Fruit fly (Drosophila melanogaster) whole organism, prepupa: ENCODE data around the gene strat.

Experiments used
- Blimp-1 ChIP-seq: fragments of 200-800 bp; sonication (Bioruptor generic); optimal IDR thresholded peaks from 3 replicates; lab custom pipeline; 2017; ENCODE audit warnings: missing biosample characterization, missing genetic modification characterization, mild to moderate bottlenecking, moderate library complexity, missing genetic modification reagents
- CG10631 ChIP-seq: fragments of 200-800 bp; sonication (Bioruptor generic); optimal IDR thresholded peaks from 2 replicates; lab custom pipeline; 2016; ENCODE audit warnings: missing biosample characterization, missing genetic modification characterization
- CG10669 ChIP-seq: fragments of 200-800 bp; sonication (Bioruptor generic); optimal IDR thresholded peaks from 3 replicates; lab custom pipeline; 2018; ENCODE audit warnings: missing biosample characterization, mild to moderate bottlenecking, missing genetic modification characterization, moderate library complexity
- CG11294 ChIP-seq: fragments of 200-800 bp; sonication (Bioruptor generic); IDR thresholded peaks from 2 replicates; pipeline ENCODE4 v1.3.6; 2022; ENCODE audit warnings: missing biosample characterization, missing genetic modification characterization
- CG11762 ChIP-seq: fragments of 200-800 bp; sonication (Bioruptor generic); optimal IDR thresholded peaks from 3 replicates; lab custom pipeline; 2016; ENCODE audit warnings: missing biosample characterization, missing genetic modification characterization; ENCODE audit not compliant: insufficient read depth
- CG11902 ChIP-seq: fragments of 200-800 bp; sonication (Bioruptor generic); optimal IDR thresholded peaks from 3 replicates; lab custom pipeline; 2016; ENCODE audit warnings: missing biosample characterization, missing genetic modification characterization
- CG15336 ChIP-seq: fragments of 200-800 bp; sonication (Bioruptor generic); IDR thresholded peaks from 2 replicates; pipeline ENCODE4 v1.3.6; 2022; ENCODE audit warnings: missing biosample characterization, missing genetic modification characterization
- CG16779 ChIP-seq: fragments of 200-800 bp; sonication (Bioruptor generic); optimal IDR thresholded peaks from 3 replicates; lab custom pipeline; 2017; ENCODE audit warnings: missing biosample characterization, mild to moderate bottlenecking, missing genetic modification characterization
- CG31627 ChIP-seq: fragments of 200-800 bp; sonication (Bioruptor generic); optimal IDR thresholded peaks from 3 replicates; lab custom pipeline; 2016; ENCODE audit warnings: missing biosample characterization, missing genetic modification characterization
- CG32006 ChIP-seq: fragments of 200-800 bp; sonication (Bioruptor generic); optimal IDR thresholded peaks from 3 replicates; lab custom pipeline; 2017; ENCODE audit warnings: missing biosample characterization, mild to moderate bottlenecking, missing genetic modification characterization
- CG4318 ChIP-seq: fragments of 200-800 bp; sonication (Bioruptor generic); optimal IDR thresholded peaks from 3 replicates; lab custom pipeline; 2017; ENCODE audit warnings: missing biosample characterization, mild to moderate bottlenecking, missing genetic modification characterization
- CG6276 ChIP-seq: fragments of 200-800 bp; sonication (Bioruptor generic); optimal IDR thresholded peaks from 2 replicates; lab custom pipeline; 2017; ENCODE audit warnings: missing biosample characterization, mild to moderate bottlenecking, missing genetic modification characterization
- CG6792 ChIP-seq: fragments of 200-800 bp; sonication (Bioruptor generic); optimal IDR thresholded peaks from 3 replicates; lab custom pipeline; 2016; ENCODE audit warnings: missing biosample characterization, missing genetic modification characterization
- CG6808 ChIP-seq: fragments of 200-800 bp; sonication (Bioruptor generic); optimal IDR thresholded peaks from 3 replicates; lab custom pipeline; 2017; ENCODE audit warnings: missing biosample characterization, missing genetic modification characterization, mild to moderate bottlenecking, moderate library complexity, missing genetic modification reagents
- CG6854 ChIP-seq: fragments of 200-800 bp; sonication (Bioruptor generic); optimal IDR thresholded peaks from 2 replicates; lab custom pipeline; 2017; ENCODE audit warnings: missing biosample characterization, mild to moderate bottlenecking, missing genetic modification characterization
- CG8119 ChIP-seq: fragments of 200-800 bp; sonication (Bioruptor generic); IDR thresholded peaks from 3 replicates; pipeline ENCODE4 v1.3.6; 2022; ENCODE audit warnings: missing biosample characterization, missing genetic modification characterization
- CG8319 ChIP-seq: fragments of 200-800 bp; sonication (Bioruptor generic); optimal IDR thresholded peaks from 3 replicates; lab custom pipeline; 2016; ENCODE audit warnings: missing biosample characterization, missing genetic modification characterization
- CG8632 ChIP-seq: fragments of 200-800 bp; sonication (Bioruptor generic); optimal IDR thresholded peaks from 3 replicates; lab custom pipeline; 2016; ENCODE audit warnings: missing biosample characterization, missing genetic modification characterization
- CG9139 ChIP-seq: fragments of 200-800 bp; sonication (Bioruptor generic); optimal IDR thresholded peaks from 3 replicates; lab custom pipeline; 2017; ENCODE audit warnings: missing biosample characterization, mild to moderate bottlenecking, missing genetic modification characterization
- Eip75B ChIP-seq: fragments of 200-800 bp; sonication (Bioruptor generic); optimal IDR thresholded peaks from 3 replicates; lab custom pipeline; 2016; ENCODE audit warnings: missing biosample characterization, missing genetic modification characterization
- Eip78C ChIP-seq: fragments of 200-800 bp; sonication (Bioruptor generic); peaks from one replicate; lab custom pipeline; 2016; ENCODE audit warnings: missing biosample characterization, missing genetic modification characterization
- Eip93F ChIP-seq: fragments of 200-800 bp; sonication (Bioruptor generic); optimal IDR thresholded peaks from 2 replicates; lab custom pipeline; 2016; ENCODE audit warnings: missing biosample characterization, mild to moderate bottlenecking, missing genetic modification characterization
- Ets21C ChIP-seq: fragments of 200-800 bp; sonication (Bioruptor generic); optimal IDR thresholded peaks from 3 replicates; lab custom pipeline; 2016; ENCODE audit warnings: missing biosample characterization, missing genetic modification characterization
- Ets96B ChIP-seq: fragments of 200-800 bp; optimal IDR thresholded peaks from 2 replicates; lab custom pipeline; 2019; ENCODE audit warnings: missing biosample characterization, mild to moderate bottlenecking, missing genetic modification characterization, moderate library complexity
- Gug ChIP-seq: fragments of 200-800 bp; sonication (Bioruptor generic); IDR thresholded peaks from 2 replicates; pipeline ENCODE4 v1.3.6; 2022; ENCODE audit warnings: missing biosample characterization, missing genetic modification characterization
- Hr38 ChIP-seq: sonication (Bioruptor generic); optimal IDR thresholded peaks from 2 replicates; lab custom pipeline; 2016; ENCODE audit warnings: missing biosample characterization, missing genetic modification characterization
- Hr39 ChIP-seq: fragments of 200-800 bp; sonication (Bioruptor generic); optimal IDR thresholded peaks from 2 replicates; lab custom pipeline; 2016; ENCODE audit warnings: missing biosample characterization, missing genetic modification characterization
- Hr4 ChIP-seq: fragments of 200-800 bp; sonication (Bioruptor generic); optimal IDR thresholded peaks from 3 replicates; lab custom pipeline; 2016; ENCODE audit warnings: missing biosample characterization, missing genetic modification characterization
- Lpt ChIP-seq: fragments of 200-800 bp; sonication (Bioruptor generic); optimal IDR thresholded peaks from 3 replicates; lab custom pipeline; 2016; ENCODE audit warnings: missing biosample characterization, missing genetic modification characterization
- OdsH ChIP-seq: fragments of 200-800 bp; sonication (Bioruptor generic); optimal IDR thresholded peaks from 3 replicates; lab custom pipeline; 2016; ENCODE audit warnings: missing biosample characterization, missing genetic modification characterization
- Smox ChIP-seq: fragments of 200-800 bp; sonication (Bioruptor generic); optimal IDR thresholded peaks from 3 replicates; lab custom pipeline; 2016; ENCODE audit warnings: missing biosample characterization, missing genetic modification characterization
- Sox102F ChIP-seq: fragments of 200-800 bp; sonication (Bioruptor generic); optimal IDR thresholded peaks from 2 replicates; lab custom pipeline; 2016; ENCODE audit warnings: missing biosample characterization, mild to moderate bottlenecking, missing genetic modification characterization
- Sox14 ChIP-seq: fragments of 200-800 bp; sonication (Bioruptor generic); optimal IDR thresholded peaks from 3 replicates; lab custom pipeline; 2016; ENCODE audit warnings: missing biosample characterization, missing genetic modification characterization
- acj6 ChIP-seq: fragments of 200-800 bp; sonication (Bioruptor generic); optimal IDR thresholded peaks from 3 replicates; lab custom pipeline; 2016; ENCODE audit warnings: missing biosample characterization, missing genetic modification characterization
- cyc ChIP-seq: fragments of 200-800 bp; sonication (Bioruptor generic); optimal IDR thresholded peaks from 3 replicates; lab custom pipeline; 2016; ENCODE audit warnings: missing biosample characterization, missing genetic modification characterization
- dac ChIP-seq: fragments of 200-800 bp; sonication (Bioruptor generic); optimal IDR thresholded peaks from 2 replicates; lab custom pipeline; 2017; ENCODE audit warnings: missing biosample characterization, mild to moderate bottlenecking, missing genetic modification characterization
- dsx ChIP-seq: fragments of 200-800 bp; optimal IDR thresholded peaks from 3 replicates; lab custom pipeline; 2019; ENCODE audit warnings: missing biosample characterization, mild to moderate bottlenecking, missing genetic modification characterization, moderate library complexity; ENCODE audit not compliant: poor library complexity, severe bottlenecking
- eg ChIP-seq: fragments of 200-800 bp; sonication (Bioruptor generic); IDR thresholded peaks from 3 replicates; pipeline ENCODE4 v1.3.6; 2022; ENCODE audit warnings: missing biosample characterization, missing genetic modification characterization
- esn ChIP-seq: fragments of 200-800 bp; sonication (Bioruptor generic); optimal IDR thresholded peaks from 2 replicates; lab custom pipeline; 2016; ENCODE audit warnings: missing biosample characterization, mild to moderate bottlenecking, missing genetic modification characterization, moderate library complexity
- fd59A ChIP-seq: fragments of 200-800 bp; sonication (Bioruptor generic); optimal IDR thresholded peaks from 2 replicates; lab custom pipeline; 2017; ENCODE audit warnings: missing biosample characterization, mild to moderate bottlenecking, missing genetic modification characterization, missing genetic modification reagents
- fkh ChIP-seq: fragments of 200-800 bp; sonication (Bioruptor generic); optimal IDR thresholded peaks from 3 replicates; lab custom pipeline; 2017; ENCODE audit warnings: missing biosample characterization, mild to moderate bottlenecking, missing genetic modification characterization, moderate library complexity
- lz ChIP-seq: fragments of 200-800 bp; sonication (Bioruptor generic); optimal IDR thresholded peaks from 3 replicates; lab custom pipeline; 2016; ENCODE audit warnings: missing biosample characterization, missing genetic modification characterization
- salr ChIP-seq, 2 experiments: fragments of 200-800 bp; sonication (Bioruptor generic); optimal IDR thresholded peaks; 3 replicates each; lab custom pipeline; 2016 to 2018; ENCODE audit warnings: missing biosample characterization in 2 of 2, missing genetic modification characterization in 2 of 2, mild to moderate bottlenecking in 1 of 2
- spab ChIP-seq: fragments of 200-800 bp; sonication (Bioruptor generic); optimal IDR thresholded peaks from 2 replicates; lab custom pipeline; 2017; ENCODE audit warnings: missing biosample characterization, mild to moderate bottlenecking, missing genetic modification characterization, missing genetic modification reagents
- ss ChIP-seq, 2 experiments: fragments of 200-800 bp; sonication (Bioruptor generic); optimal IDR thresholded peaks; 2 replicates in 1 of 2; 3 replicates in 1 of 2; lab custom pipeline; 2017 to 2018; ENCODE audit warnings: mild to moderate bottlenecking in 2 of 2, missing biosample characterization in 2 of 2, missing genetic modification characterization in 2 of 2, moderate library complexity in 1 of 2
- vri ChIP-seq: fragments of 200-800 bp; sonication (Bioruptor generic); optimal IDR thresholded peaks from 3 replicates; lab custom pipeline; 2016; ENCODE audit warnings: missing biosample characterization, mild to moderate bottlenecking, missing genetic modification characterization

strat gene

DNA sequence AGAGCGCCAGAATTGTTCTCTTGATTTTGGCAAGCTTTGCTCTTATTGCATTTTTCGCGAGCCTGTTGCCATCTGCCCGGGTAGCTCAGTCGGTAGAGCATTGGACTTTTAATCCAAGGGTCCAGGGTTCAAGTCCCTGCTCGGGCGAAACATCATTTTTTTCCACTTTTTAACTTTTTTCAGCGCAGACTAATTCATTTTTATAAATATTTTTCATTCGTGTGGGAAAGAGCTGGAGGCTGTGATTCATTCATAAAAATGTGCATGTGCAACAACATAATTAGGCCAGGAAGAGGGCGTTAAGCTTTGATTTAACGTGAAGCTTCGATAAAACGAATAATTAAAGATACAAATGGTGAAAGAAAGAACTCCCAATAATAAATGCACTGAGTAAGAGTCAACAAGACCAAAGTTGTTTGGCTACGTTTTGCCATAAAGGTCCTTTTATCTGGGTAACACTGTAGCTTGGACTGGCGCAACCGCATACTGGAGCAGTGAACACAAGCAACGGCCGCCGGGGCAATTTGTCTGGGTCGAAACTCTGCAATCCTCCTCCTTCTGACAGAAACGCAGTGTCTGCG is 29.4 kb upstream of the strat start (continued):
- TF ChIP-seq Hr4 (GFP tag; lab: Kevin White, UChicago) (peak; percentile 85), CG6854 (GFP tag; lab: Kevin White, UChicago) (peak; percentile 78), Blimp-1 (GFP tag; lab: Kevin White, UChicago) (peak; percentile 66), ss (GFP tag; optimal IDR thresholded peaks at IDR 0.05; lab: Kevin White, UChicago) (peak; percentile 86 to 87), acj6 (GFP tag; lab: Kevin White, UChicago) (peak; percentile 86), CG6792 (peak; percentile 86), OdsH (peak; percentile 83), Eip75B (GFP tag; lab: Kevin White, UChicago) (peak; percentile 88), spab (GFP tag; lab: Kevin White, UChicago) (peak; percentile 74), Eip78C (GFP tag; lab: Kevin White, UChicago) (peak; percentile 95), Ets21C (peak; percentile 79), Eip93F (GFP tag; lab: Kevin White, UChicago) (peak; percentile 85), esn (peak; percentile 90), CG10669 (GFP tag; lab: Kevin White, UChicago) (peak; percentile 79), fd59A (GFP tag; lab: Kevin White, UChicago) (peak; percentile 79), Smox (GFP tag; lab: Kevin White, UChicago) (peak; percentile 86), CG6276 (GFP tag; lab: Kevin White, UChicago) (peak; percentile 72), CG8119 (GFP tag; lab: Robert Waterston, UW) (peak; percentile 75)

DNA sequence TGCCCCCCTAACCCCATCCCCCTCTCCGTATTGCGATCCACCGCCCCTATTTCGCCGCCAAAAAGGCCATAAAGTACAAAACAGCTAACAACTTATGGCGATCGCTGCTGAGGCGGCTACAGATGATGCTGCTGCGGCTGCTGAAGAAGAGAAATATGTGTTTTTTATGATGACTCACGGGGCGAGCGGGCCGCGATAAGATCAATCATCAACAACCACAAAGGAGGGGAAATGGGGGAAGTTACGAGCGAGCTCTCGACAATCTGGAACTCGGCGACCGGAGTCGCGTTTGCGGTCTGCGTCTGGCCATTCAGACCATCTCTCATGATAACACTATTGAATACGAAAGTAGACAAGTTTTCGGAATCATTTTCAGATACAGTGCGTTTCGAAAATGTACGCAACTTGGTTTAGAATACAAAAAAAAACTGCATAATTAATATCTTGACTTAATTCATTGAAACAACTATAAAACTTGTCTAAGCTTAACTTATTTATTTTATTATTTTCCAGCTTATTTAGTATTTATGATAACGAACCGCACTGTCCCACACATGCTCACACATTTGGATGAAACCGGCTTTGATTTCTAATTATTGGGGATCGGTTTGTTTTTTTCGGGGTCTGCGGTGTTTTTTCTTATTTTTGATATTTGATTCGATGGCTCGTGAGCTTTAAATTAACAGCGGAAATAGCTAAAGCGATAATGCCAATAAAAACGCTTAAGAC is 27.8 kb upstream of the strat start:
- TF ChIP-seq CG4318 (GFP tag; lab: Kevin White, UChicago) (peak; percentile 69), Blimp-1 (GFP tag; lab: Kevin White, UChicago) (no peak), CG31627 (GFP tag; lab: Kevin White, UChicago) (peak; percentile 46), lz (peak; percentile 66), eg (GFP tag; lab: Robert Waterston, UW) (peak; percentile 95), dsx (GFP tag; lab: Kevin White, UChicago) (no peak), CG15336 (GFP tag; lab: Robert Waterston, UW) (peak; percentile 95), CG10669 (GFP tag; lab: Kevin White, UChicago) (peak; percentile 57), CG11762 (GFP tag; lab: Kevin White, UChicago) (peak; percentile 48), dac (GFP tag; lab: Kevin White, UChicago) (peak; percentile 65), CG11902 (GFP tag; lab: Kevin White, UChicago) (no peak), CG6808 (GFP tag; lab: Kevin White, UChicago) (peak; percentile 47), cyc (GFP tag; lab: Kevin White, UChicago) (peak; percentile 32), CG32006 (GFP tag; lab: Kevin White, UChicago) (peak; percentile 92), CG8319 (peak; percentile 35), CG10631 (peak; percentile 57), Gug (GFP tag; lab: Robert Waterston, UW) (peak; percentile 86), ss (GFP tag; optimal IDR thresholded peaks at IDR 0.05; lab: Kevin White, UChicago) (peak in 1 of 2 experiments; percentile 33), fd59A (GFP tag; lab: Kevin White, UChicago) (no peak), Hr39 (GFP tag; lab: Kevin White, UChicago) (peak; percentile 59), fkh (GFP tag; lab: Kevin White, UChicago) (peak; percentile 55), CG9139 (GFP tag; lab: Kevin White, UChicago) (no peak), Sox14 (GFP tag; lab: Kevin White, UChicago) (peak; percentile 56), CG8632 (peak; percentile 59), salr (GFP tag; optimal IDR thresholded peaks at IDR 0.05; lab: Kevin White, UChicago) (peak in 1 of 2 experiments; percentile 56), CG16779 (tag; lab: Kevin White, UChicago) (peak; percentile 39), esn (peak; percentile 73), CG6276 (GFP tag; lab: Kevin White, UChicago) (peak; percentile 90), Sox102F (GFP tag; lab: Kevin White, UChicago) (peak; percentile 55), Eip75B (GFP tag; lab: Kevin White, UChicago) (peak; percentile 74), Hr38 (GFP tag; lab: Kevin White, UChicago) (no peak), CG6792 (peak; percentile 39), Lpt (peak; percentile 80), CG11294 (GFP tag; lab: Robert Waterston, UW) (peak; percentile 75), Ets96B (tag; lab: Kevin White, UChicago) (peak; percentile 46), Ets21C (peak; percentile 11), vri (GFP tag; lab: Kevin White, UChicago) (peak; percentile 66)
